Worm (Caenorhabditis elegans) whole organism, L4 larva: ENCODE measurements around the gene B0024.3.

Experiments
- F44E2.7 ChIP-seq: fragments of 200-800 bp; sonication (Bioruptor generic); IDR thresholded peaks from 2 replicates; pipeline ENCODE4 v2.1.2; 2022; ENCODE audit warnings: missing genetic modification characterization, missing compliant biosample characterization
- F49E8.2 ChIP-seq: sonication (generic microtip); optimal IDR thresholded peaks from 2 replicates; lab custom pipeline; 2016; ENCODE audit warnings: missing compliant biosample characterization, mild to moderate bottlenecking, missing genetic modification characterization, borderline replicate concordance
- T20F7.1 ChIP-seq: fragments of 200-800 bp; sonication (Bioruptor generic); optimal IDR thresholded peaks from 2 replicates; lab custom pipeline; 2018; ENCODE audit warnings: mild to moderate bottlenecking, missing genetic modification characterization, missing compliant biosample characterization
- Y105C5A.15 ChIP-seq: fragments of 200-800 bp; sonication (Bioruptor generic); IDR thresholded peaks from 2 replicates; pipeline ENCODE4 v1.3.6; 2022; ENCODE audit warnings: missing genetic modification characterization, missing compliant biosample characterization
- Y48G9A.11 ChIP-seq: fragments of 200-800 bp; sonication (Bioruptor generic); IDR thresholded peaks from 2 replicates; pipeline ENCODE4 v1.3.6; 2022; ENCODE audit warnings: missing genetic modification reagents, missing genetic modification characterization, missing compliant biosample characterization
- ZK546.5 ChIP-seq, 2 experiments: sonication (generic microtip); optimal IDR thresholded peaks; 2 replicates each; lab custom pipeline; 2017; ENCODE audit warnings: missing biosample characterization in 2 of 2, missing genetic modification characterization in 2 of 2
- aly-2 ChIP-seq: sonication (generic microtip); optimal IDR thresholded peaks from 2 replicates; lab custom pipeline; 2018; ENCODE audit warnings: missing biosample characterization, missing genetic modification characterization
- ama-1 ChIP-seq: fragments of 150-350 bp; optimal IDR thresholded peaks from 2 replicates; lab custom pipeline; 2014; ENCODE audit warnings: inconsistent platforms, mixed read lengths
- attf-4 ChIP-seq: sonication (generic microtip); optimal IDR thresholded peaks from 3 replicates; lab custom pipeline; 2017; ENCODE audit warnings: missing biosample characterization, missing genetic modification characterization
- ceh-20 ChIP-seq: fragments of 200-800 bp; sonication (Bioruptor generic); IDR thresholded peaks from 2 replicates; pipeline ENCODE4 v1.3.6; 2022; ENCODE audit warnings: missing genetic modification reagents, missing genetic modification characterization, missing compliant biosample characterization
- ceh-44 ChIP-seq: fragments of 200-800 bp; sonication (Bioruptor generic); IDR thresholded peaks from 2 replicates; pipeline ENCODE4 v1.3.6; 2022; ENCODE audit warnings: missing genetic modification reagents, missing genetic modification characterization, missing compliant biosample characterization
- ceh-62 ChIP-seq: sonication (generic microtip); optimal IDR thresholded peaks from 2 replicates; lab custom pipeline; 2017; ENCODE audit warnings: missing biosample characterization, missing genetic modification characterization
- ceh-82 ChIP-seq: sonication (generic microtip); optimal IDR thresholded peaks from 2 replicates; lab custom pipeline; 2017; ENCODE audit warnings: missing biosample characterization, missing genetic modification characterization
- cey-2 ChIP-seq: sonication (generic microtip); optimal IDR thresholded peaks from 3 replicates; lab custom pipeline; 2017; ENCODE audit warnings: missing genetic modification characterization, mild to moderate bottlenecking, missing compliant biosample characterization, antibody characterized with exemption, borderline replicate concordance; ENCODE audit not compliant: insufficient read depth
- daf-12 ChIP-seq: fragments of 150-350 bp; optimal IDR thresholded peaks from 2 replicates; lab custom pipeline; 2014; ENCODE audit warnings: missing biosample characterization, missing genetic modification reagents, missing genetic modification characterization
- daf-8 ChIP-seq: fragments of 200-800 bp; sonication (Bioruptor generic); IDR thresholded peaks from 2 replicates; pipeline ENCODE4 v1.3.6; 2022; ENCODE audit warnings: missing genetic modification characterization, missing compliant biosample characterization
- dmd-6 ChIP-seq: fragments of 200-800 bp; sonication (Bioruptor generic); IDR thresholded peaks from 2 replicates; pipeline ENCODE4 v1.3.6; 2022; ENCODE audit warnings: missing genetic modification reagents, missing genetic modification characterization, missing compliant biosample characterization
- dpl-1 ChIP-seq: fragments of 150-350 bp; optimal IDR thresholded peaks from 2 replicates; lab custom pipeline; 2014; ENCODE audit warnings: missing biosample characterization, missing genetic modification reagents, missing genetic modification characterization
- duxl-1 ChIP-seq: sonication (generic microtip); optimal IDR thresholded peaks from 2 replicates; lab custom pipeline; 2016; ENCODE audit warnings: mild to moderate bottlenecking, missing genetic modification characterization, moderate library complexity, missing compliant biosample characterization; ENCODE audit not compliant: poor library complexity
- dve-1 ChIP-seq: sonication (generic microtip); optimal IDR thresholded peaks from 2 replicates; lab custom pipeline; 2017; ENCODE audit warnings: antibody characterized with exemption, mild to moderate bottlenecking, missing genetic modification characterization, missing compliant biosample characterization; ENCODE audit not compliant: insufficient read depth
- egl-43 ChIP-seq: fragments of 200-800 bp; sonication (Bioruptor generic); IDR thresholded peaks from 2 replicates; pipeline ENCODE4 v1.3.6; 2022; ENCODE audit warnings: missing genetic modification reagents, missing genetic modification characterization, missing compliant biosample characterization
- fkh-10 ChIP-seq: fragments of 150-350 bp; optimal IDR thresholded peaks from 2 replicates; lab custom pipeline; 2014; ENCODE audit warnings: missing biosample characterization, missing genetic modification reagents, missing genetic modification characterization
- fos-1 ChIP-seq: fragments of 150-350 bp; optimal IDR thresholded peaks from 2 replicates; lab custom pipeline; 2014; ENCODE audit warnings: missing biosample characterization, missing genetic modification characterization
- hmg-1.1 ChIP-seq: fragments of 200-800 bp; sonication (Bioruptor generic); IDR thresholded peaks from 2 replicates; pipeline ENCODE4 v1.3.6; 2022; ENCODE audit warnings: missing genetic modification reagents, missing genetic modification characterization, missing compliant biosample characterization
- lin-1 ChIP-seq: fragments of 200-800 bp; sonication (Bioruptor generic); IDR thresholded peaks from 2 replicates; pipeline ENCODE4 v1.3.6; 2022; ENCODE audit warnings: missing genetic modification reagents, missing genetic modification characterization, missing compliant biosample characterization
- lin-15B ChIP-seq: fragments of 150-350 bp; sonication (generic microtip); optimal IDR thresholded peaks from 3 replicates; lab custom pipeline; 2014; ENCODE audit warnings: missing biosample characterization, missing genetic modification characterization
- lsy-2 ChIP-seq, 2 experiments: fragments of 150-350 bp in 1 of 2; sonication (generic microtip) in 1 of 2; optimal IDR thresholded peaks; 2 replicates each; lab custom pipeline; 2014 to 2017; ENCODE audit warnings: missing biosample characterization in 2 of 2, missing genetic modification characterization in 2 of 2
- madf-5 ChIP-seq, 2 experiments: fragments of 200-800 bp; sonication (Bioruptor generic); IDR thresholded peaks; 2 replicates each; pipeline ENCODE4 v1.3.6; 2022; ENCODE audit warnings: missing compliant biosample characterization in 2 of 2, missing genetic modification characterization in 2 of 2
- mes-2 ChIP-seq: sonication (generic microtip); optimal IDR thresholded peaks from 2 replicates; lab custom pipeline; 2016; ENCODE audit warnings: missing genotype, mild to moderate bottlenecking, missing genetic modification characterization, missing compliant biosample characterization; ENCODE audit not compliant: poor library complexity, severe bottlenecking
- mxl-3 ChIP-seq: fragments of 200-800 bp; sonication (Bioruptor generic); optimal IDR thresholded peaks from 2 replicates; lab custom pipeline; 2018; ENCODE audit warnings: mild to moderate bottlenecking, missing genetic modification characterization, missing compliant biosample characterization
- nhr-10 ChIP-seq: fragments of 150-350 bp; optimal IDR thresholded peaks from 2 replicates; lab custom pipeline; 2014; ENCODE audit warnings: missing biosample characterization, missing genetic modification characterization
- nhr-102 ChIP-seq: sonication (generic microtip); optimal IDR thresholded peaks from 2 replicates; lab custom pipeline; 2016; ENCODE audit warnings: mild to moderate bottlenecking, missing genetic modification characterization, moderate library complexity, missing compliant biosample characterization
- nhr-237 ChIP-seq: sonication (generic microtip); optimal IDR thresholded peaks from 2 replicates; lab custom pipeline; 2017; ENCODE audit warnings: missing biosample characterization, missing genetic modification characterization
- nhr-28 ChIP-seq: fragments of 150-350 bp; optimal IDR thresholded peaks from 2 replicates; lab custom pipeline; 2014; ENCODE audit warnings: missing biosample characterization, missing genetic modification characterization
- nhr-41 ChIP-seq: fragments of 200-800 bp; sonication (Bioruptor generic); IDR thresholded peaks from 2 replicates; pipeline ENCODE4 v1.3.6; 2022; ENCODE audit warnings: missing genetic modification reagents, missing genetic modification characterization, missing compliant biosample characterization
- nhr-42 ChIP-seq: fragments of 200-800 bp; sonication (Bioruptor generic); IDR thresholded peaks from 2 replicates; pipeline ENCODE4 v1.3.6; 2022; ENCODE audit warnings: missing genetic modification characterization, missing compliant biosample characterization
- nhr-48 ChIP-seq: sonication (generic microtip); optimal IDR thresholded peaks from 2 replicates; lab custom pipeline; 2016; ENCODE audit warnings: mild to moderate bottlenecking, missing genetic modification characterization, missing compliant biosample characterization
- saeg-2 ChIP-seq: fragments of 200-800 bp; sonication (Bioruptor generic); IDR thresholded peaks from 2 replicates; pipeline ENCODE4 v1.3.6; 2022; ENCODE audit warnings: missing genetic modification reagents, missing genetic modification characterization, missing compliant biosample characterization
- set-16 ChIP-seq: fragments of 200-800 bp; sonication (Bioruptor generic); IDR thresholded peaks from 2 replicates; pipeline ENCODE4 v1.3.6; 2022; ENCODE audit warnings: missing genetic modification reagents, missing genetic modification characterization, missing compliant biosample characterization
- snpc-1.2 ChIP-seq: fragments of 200-800 bp; sonication (Bioruptor generic); IDR thresholded peaks from 2 replicates; pipeline ENCODE4 v1.3.6; 2022; ENCODE audit warnings: missing genetic modification reagents, missing genetic modification characterization, missing compliant biosample characterization
- spr-1 ChIP-seq: sonication (generic microtip); optimal IDR thresholded peaks from 2 replicates; lab custom pipeline; 2016; ENCODE audit warnings: mild to moderate bottlenecking, missing genetic modification characterization, missing compliant biosample characterization
- tra-1 ChIP-seq: fragments of 200-800 bp; sonication (Bioruptor generic); IDR thresholded peaks from 2 replicates; pipeline ENCODE4 v1.3.6; 2022; ENCODE audit warnings: missing genetic modification reagents, missing genetic modification characterization, missing compliant biosample characterization
- unc-39 ChIP-seq: sonication (generic microtip); optimal IDR thresholded peaks from 2 replicates; lab custom pipeline; 2017; ENCODE audit warnings: missing biosample characterization, missing genetic modification characterization
- unc-62 ChIP-seq, 3 experiments: fragments of 150-350 bp in 1 of 3; sonication (generic microtip); optimal IDR thresholded peaks in 2 of 3; peaks in 1 of 3; 1 replicate in 1 of 3; 2 replicates in 2 of 3; lab custom pipeline; 2014 to 2017; ENCODE audit warnings: missing biosample characterization in 3 of 3, missing genetic modification characterization in 3 of 3, missing genetic modification reagents in 3 of 3, missing genotype in 1 of 3
- zfp-3 ChIP-seq: fragments of 200-800 bp; sonication (Bioruptor generic); conservative IDR thresholded peaks from 2 replicates; pipeline ENCODE4 v1.3.6; 2022; ENCODE audit warnings: missing genetic modification reagents, missing genetic modification characterization, missing compliant biosample characterization
- zip-11 ChIP-seq: fragments of 200-800 bp; sonication (Bioruptor generic); IDR thresholded peaks from 2 replicates; pipeline ENCODE4 v1.3.6; 2022; ENCODE audit warnings: missing genetic modification characterization, missing compliant biosample characterization

Gene B0024.3

ce11 chrV:10238665-10239064 is 48.7 kb upstream of the B0024.3 start, which contains the start of gene fubl-1 (continued):
- TF ChIP-seq dmd-6 (GFP tag; lab: Robert Waterston, UW) (no peak), egl-43 (GFP tag; lab: Robert Waterston, UW) (no peak), aly-2 (tag; lab: Kevin White, UChicago) (no peak), set-16 (GFP tag; lab: Robert Waterston, UW) (no peak), duxl-1 (tag; lab: Kevin White, UChicago) (no peak), Y105C5A.15 (GFP tag; lab: Robert Waterston, UW) (no peak), tra-1 (GFP tag; lab: Robert Waterston, UW) (no peak), T20F7.1 (GFP tag; lab: Kevin White, UChicago) (no peak), dve-1 (tag; lab: Kevin White, UChicago) (no peak), nhr-48 (no peak), Y48G9A.11 (GFP tag; lab: Robert Waterston, UW) (peak; percentile 40; the same call in 1 of the 2 replicates), F44E2.7 (no peak), mes-2 (tag; lab: Kevin White, UChicago) (peak; percentile 56), ceh-20 (GFP tag; lab: Robert Waterston, UW) (no peak), nhr-42 (GFP tag; lab: Robert Waterston, UW) (no peak), lin-1 (GFP tag; lab: Robert Waterston, UW) (no peak), ceh-62 (tag; lab: Kevin White, UChicago) (no peak), snpc-1.2 (GFP tag; lab: Robert Waterston, UW) (no peak), mxl-3 (GFP tag; lab: Kevin White, UChicago) (no peak), nhr-237 (no peak), unc-62 (GFP tag; optimal IDR thresholded peaks at IDR 0.05 in 1 of 2; lab: Kevin White, UChicago) (peak in 1 of 2 experiments; percentile 28), unc-62 (tag; optimal IDR thresholded peaks at IDR 0.05; lab: Kevin White, UChicago) (no peak), zfp-3 (GFP tag; lab: Robert Waterston, UW) (no peak), unc-39 (tag; lab: Kevin White, UChicago) (no peak), daf-12 (tag; lab: Kevin White, UChicago) (no peak), fos-1 (tag; lab: Kevin White, UChicago) (no peak), dpl-1 (GFP tag; lab: Kevin White, UChicago) (peak; percentile 14), spr-1 (tag; lab: Kevin White, UChicago) (no peak), cey-2 (no peak), ceh-82 (tag; lab: Kevin White, UChicago) (no peak), madf-5 (GFP tag; IDR thresholded peaks at IDR 0.05; lab: Robert Waterston, UW) (no peak), daf-8 (GFP tag; lab: Robert Waterston, UW) (no peak), nhr-41 (GFP tag; lab: Robert Waterston, UW) (no peak), ZK546.5 (tag; optimal IDR thresholded peaks at IDR 0.05; lab: Kevin White, UChicago) (no peak), saeg-2 (GFP tag; lab: Robert Waterston, UW) (no peak), lsy-2 (tag; optimal IDR thresholded peaks at IDR 0.05; lab: Kevin White, UChicago) (peak in 1 of 2 experiments; percentile 19), attf-4 (tag; lab: Kevin White, UChicago) (no peak), hmg-1.1 (GFP tag; lab: Robert Waterston, UW) (no peak)

- TF ChIP-seq nhr-10 (no peak), nhr-102 (tag; lab: Kevin White, UChicago) (no peak), dpl-1 (GFP tag; lab: Kevin White, UChicago) (no peak), lin-15B (tag; lab: Kevin White, UChicago) (no peak), F49E8.2 (tag; lab: Kevin White, UChicago) (no peak), ama-1 (lab: Kevin White, UChicago) (no peak), ceh-44 (no peak), duxl-1 (tag; lab: Kevin White, UChicago) (no peak), nhr-28 (tag; lab: Kevin White, UChicago) (no peak), fkh-10 (no peak), T20F7.1 (GFP tag; lab: Kevin White, UChicago) (no peak), snpc-1.2 (GFP tag; lab: Robert Waterston, UW) (no peak), zip-11 (GFP tag; lab: Robert Waterston, UW) (no peak), zfp-3 (GFP tag; lab: Robert Waterston, UW) (no peak)
These were observed 47.5 kb upstream of the B0024.3 start, which contains the start of gene fipr-8 for ce11 chrV:10239861-10240260. fipr-8 (minus strand) TSS chrV:10239961.
